Fruit fly (Drosophila melanogaster): Measurements from ENCODE around the gene CG1647.

CG1647 gene

dm6 chr3R:28805164-28805563 is 14.9 kb upstream of the CG1647 start (continued):
- peak; percentile 28; the same call in 1 of the 2 replicates for TF ChIP-seq sob (GFP tag; IDR thresholded peaks at IDR 0.05)
- no peak for TF ChIP-seq oc (tag; optimal IDR thresholded peaks at IDR 0.05)
- TF ChIP-seq CG17328 (GFP tag; IDR thresholded peaks at IDR 0.05): 0 out of 2 replicates have a peak, but pooled peaks have one; percentile 9
- no peak for TF ChIP-seq phol (tag; optimal IDR thresholded peaks at IDR 0.05)
- TF ChIP-seq CG7839 (tag; optimal IDR thresholded peaks at IDR 0.05): peak; percentile 43
- TF ChIP-seq CG4707 (GFP tag; optimal IDR thresholded peaks at IDR 0.05): no peak
- no peak for TF ChIP-seq CG16863 (GFP tag; optimal IDR thresholded peaks at IDR 0.05)
- no peak for TF ChIP-seq emc (GFP tag; optimal IDR thresholded peaks at IDR 0.05)
- no peak for TF ChIP-seq CG8478 (optimal IDR thresholded peaks at IDR 0.05)
- TF ChIP-seq Sry-δ (GFP tag; optimal IDR thresholded peaks at IDR 0.05): no peak
- no peak for TF ChIP-seq CG14014 (GFP tag; IDR thresholded peaks at IDR 0.05)
- no peak for TF ChIP-seq CG4617 (GFP tag; optimal IDR thresholded peaks at IDR 0.05; ENCODE audit: borderline replicate concordance)
- no peak for TF ChIP-seq schlank (tag; optimal IDR thresholded peaks at IDR 0.05)
- no peak for TF ChIP-seq C15 (GFP tag; IDR thresholded peaks at IDR 0.05)
- peak; percentile 37 for TF ChIP-seq CoRest (tag; optimal IDR thresholded peaks at IDR 0.05)
- no peak for TF ChIP-seq CG5953 (GFP tag; IDR thresholded peaks at IDR 0.05)
- no peak for TF ChIP-seq CG18619 (GFP tag; optimal IDR thresholded peaks at IDR 0.05)
- TF ChIP-seq Hmr (GFP tag; optimal IDR thresholded peaks at IDR 0.05): no peak
- no peak for TF ChIP-seq Asciz (GFP tag; optimal IDR thresholded peaks at IDR 0.05)
- no peak for TF ChIP-seq Hr78 (GFP tag; optimal IDR thresholded peaks at IDR 0.05)
- TF ChIP-seq dmrt99B (tag; optimal IDR thresholded peaks at IDR 0.05): no peak
- no peak for TF ChIP-seq CG5245 (GFP tag; optimal IDR thresholded peaks at IDR 0.05)
- no peak for TF ChIP-seq chn (GFP tag; optimal IDR thresholded peaks at IDR 0.05)
- TF ChIP-seq hb (GFP tag; IDR thresholded peaks at IDR 0.05; ENCODE audit: partially characterized antibody): no peak
- TF ChIP-seq grau (tag; optimal IDR thresholded peaks at IDR 0.05): peak; percentile 33
- no peak for TF ChIP-seq Hmx (GFP tag; optimal IDR thresholded peaks at IDR 0.05)
- TF ChIP-seq onecut (GFP tag; IDR thresholded peaks at IDR 0.05): no peak
- no peak for TF ChIP-seq CG10654 (GFP tag; optimal IDR thresholded peaks at IDR 0.05)
- TF ChIP-seq CG7928 (GFP tag; optimal IDR thresholded peaks at IDR 0.05): no peak
- TF ChIP-seq Sox102F (GFP tag; optimal IDR thresholded peaks at IDR 0.05): no peak
- no peak for TF ChIP-seq Drgx (GFP tag; IDR thresholded peaks at IDR 0.05)
- no peak for TF ChIP-seq Jarid2 (GFP tag; optimal IDR thresholded peaks at IDR 0.05)
- TF ChIP-seq amos (GFP tag; IDR thresholded peaks at IDR 0.05; ENCODE audit: partially characterized antibody): 0 out of 2 replicates have a peak, but pooled peaks have one; percentile 29
- no peak for TF ChIP-seq disco-r (GFP tag; optimal IDR thresholded peaks at IDR 0.05)
- no peak for TF ChIP-seq Bgb (GFP tag; IDR thresholded peaks at IDR 0.05; ENCODE audit: partially characterized antibody)
- TF ChIP-seq gt (GFP tag; IDR thresholded peaks at IDR 0.05): no peak
- no peak for TF ChIP-seq Myb (GFP tag; optimal IDR thresholded peaks at IDR 0.05)
- no peak for TF ChIP-seq ash1 (GFP tag; optimal IDR thresholded peaks at IDR 0.05)
- no peak for TF ChIP-seq CG6813 (GFP tag; optimal IDR thresholded peaks at IDR 0.05)
- TF ChIP-seq shn (GFP tag; optimal IDR thresholded peaks at IDR 0.05): no peak
- TF ChIP-seq Opbp (GFP tag; IDR thresholded peaks at IDR 0.05; ENCODE audit: partially characterized antibody): 0 out of 3 replicates have a peak, but pooled peaks have one; percentile 49
- TF ChIP-seq CG12769 (tag; optimal IDR thresholded peaks at IDR 0.05): no peak
- no peak for TF ChIP-seq H2.0 (GFP tag; IDR thresholded peaks at IDR 0.05)
- TF ChIP-seq CG31365 (tag; optimal IDR thresholded peaks at IDR 0.05): no peak
- no peak for TF ChIP-seq usp (GFP tag; optimal IDR thresholded peaks at IDR 0.05)
- TF ChIP-seq Nf-YA (GFP tag; IDR thresholded peaks at IDR 0.05): no peak
- no peak for TF ChIP-seq Ravus (GFP tag; IDR thresholded peaks at IDR 0.05)
- peak; percentile 94 for TF ChIP-seq Ets65A (GFP tag)
- TF ChIP-seq CG4404 (GFP tag; IDR thresholded peaks at IDR 0.05): 0 out of 2 replicates have a peak, but pooled peaks have one; percentile 5
- no peak for TF ChIP-seq CG34376 (GFP tag; optimal IDR thresholded peaks at IDR 0.05)
- TF ChIP-seq Atf-2 (GFP tag; optimal IDR thresholded peaks at IDR 0.05): no peak
- no peak for TF ChIP-seq otp (GFP tag; IDR thresholded peaks at IDR 0.05)
